Worm (Caenorhabditis elegans): ENCODE results near the gene Y53F4B.25.

Y53F4B.25 gene

ce11 chrII:15119537-15120360 is 16.2 kb upstream of the Y53F4B.25 start, which contains the start of gene arp-1 (continued):
- TF ChIP-seq snpc-4 (GFP tag; optimal IDR thresholded peaks at IDR 0.05) (no peak), snpc-4 (tag; optimal IDR thresholded peaks at IDR 0.05) (peak in 3 of 4 experiments; percentile 4 to 59 (median 10)), hmg-1.2 (GFP tag; IDR thresholded peaks at IDR 0.05) (peak; percentile 37; the same call in 1 of the 2 replicates), egl-18 (GFP tag; IDR thresholded peaks at IDR 0.05) (no peak), madf-6 (GFP tag; IDR thresholded peaks at IDR 0.05) (no peak), attf-3 (GFP tag; conservative IDR thresholded peaks at IDR 0.05) (peak; percentile 84), die-1 (tag; optimal IDR thresholded peaks at IDR 0.05) (no peak), hsf-1 (GFP tag; IDR thresholded peaks at IDR 0.05) (no peak), lsl-1 (GFP tag; optimal IDR thresholded peaks at IDR 0.05) (peak; percentile 38), ekl-4 (GFP tag; IDR thresholded peaks at IDR 0.05) (no peak), ets-4 (GFP tag; optimal IDR thresholded peaks at IDR 0.05) (no peak), mes-4 (tag; optimal IDR thresholded peaks at IDR 0.05) (no peak), attf-5 (GFP tag; optimal IDR thresholded peaks at IDR 0.05) (peak; percentile 77)

ce11 chrII:15124193-15124592 is 11.8 kb upstream of the Y53F4B.25 start, which contains the start of gene Y53F4B.23:
TSS of gene Y53F4B.23 (plus strand) at chrII:15124504.
- TF ChIP-seq B0261.1 (tag; optimal IDR thresholded peaks at IDR 0.05) (no peak), ztf-28 (GFP tag; IDR thresholded peaks at IDR 0.05) (no peak), egrh-3 (GFP tag; IDR thresholded peaks at IDR 0.05) (no peak)

ce11 chrII:15130512-15130911 is 5.5 kb upstream of the Y53F4B.25 start, which contains the start of gene Y53F4B.62:
TSS of gene Y53F4B.62 (minus strand) at chrII:15130612.
- TF ChIP-seq F57C9.4 (tag; optimal IDR thresholded peaks at IDR 0.05) (no peak), mel-28 (tag; optimal IDR thresholded peaks at IDR 0.05; ENCODE audit: borderline replicate concordance) (no peak), T26A5.8 (tag; optimal IDR thresholded peaks at IDR 0.05) (no peak), egl-18 (GFP tag; IDR thresholded peaks at IDR 0.05) (no peak), him-1 (tag; optimal IDR thresholded peaks at IDR 0.05) (no peak), madf-8 (GFP tag; conservative IDR thresholded peaks at IDR 0.05) (no peak), F22D6.2 (tag; optimal IDR thresholded peaks at IDR 0.05) (no peak), nfya-2 (GFP tag; IDR thresholded peaks at IDR 0.05) (no peak), nfya-1 (tag; optimal IDR thresholded peaks at IDR 0.05; ENCODE audit: borderline replicate concordance, insufficient read depth) (no peak), ceh-91 (GFP tag; IDR thresholded peaks at IDR 0.05) (no peak), T07F8.4 (tag; optimal IDR thresholded peaks at IDR 0.05) (no peak), ztf-28 (GFP tag; IDR thresholded peaks at IDR 0.05) (no peak), egrh-3 (GFP tag; IDR thresholded peaks at IDR 0.05) (no peak), rcor-1 (GFP tag; IDR thresholded peaks at IDR 0.05) (no peak), F23B12.7 (tag; optimal IDR thresholded peaks at IDR 0.05; ENCODE audit: insufficient read depth) (no peak), F10E7.11 (tag; optimal IDR thresholded peaks at IDR 0.05) (no peak), hrde-1 (tag; optimal IDR thresholded peaks at IDR 0.05; ENCODE audit: borderline replicate concordance) (no peak)

- TF ChIP-seq Y95B8A.8 (GFP tag; IDR thresholded peaks at IDR 0.05) (no peak), ceh-58 (GFP tag; IDR thresholded peaks at IDR 0.05) (no peak), ccch-3 (GFP tag; optimal IDR thresholded peaks at IDR 0.05) (no peak), hsf-1 (GFP tag; IDR thresholded peaks at IDR 0.05) (no peak), ztf-6 (GFP tag; IDR thresholded peaks at IDR 0.05) (no peak), F37B4.10 (GFP tag; IDR thresholded peaks at IDR 0.05) (no peak), ama-1 (optimal IDR thresholded peaks at IDR 0.05) (no peak), ama-1 (GFP tag; optimal IDR thresholded peaks at IDR 0.05) (no peak), pbrm-1 (GFP tag; IDR thresholded peaks at IDR 0.05) (no peak), Y67H2A.10 (GFP tag; conservative IDR thresholded peaks at IDR 0.05) (no peak)
These were observed 1.7 kb upstream of the Y53F4B.25 start, which contains the start of gene Y53F4B.24 for ce11 chrII:15134332-15134731. TSS of gene Y53F4B.24 (minus strand) at chrII:15134432.
